Worm (Caenorhabditis elegans) whole organism, mixed stage, embryonic: Measurements from ENCODE around the gene ZK563.2.

Experiments used
- ces-1 ChIP-seq: fragments of 150-350 bp; optimal IDR thresholded peaks from 2 replicates; lab custom pipeline; 2014; ENCODE audit warnings: missing biosample characterization, missing genetic modification reagents, missing genetic modification characterization
- elt-3 ChIP-seq: fragments of 150-350 bp; optimal IDR thresholded peaks from 2 replicates; lab custom pipeline; 2014; ENCODE audit warnings: missing biosample characterization, missing genetic modification characterization
- flh-1 ChIP-seq: fragments of 200-800 bp; sonication (Bioruptor generic); optimal IDR thresholded peaks from 2 replicates; lab custom pipeline; 2018; ENCODE audit warnings: mild to moderate bottlenecking, missing genetic modification characterization, moderate library complexity, missing compliant biosample characterization
- sem-2 ChIP-seq: fragments of 200-800 bp; sonication (Bioruptor generic); optimal IDR thresholded peaks from 2 replicates; lab custom pipeline; 2018; ENCODE audit warnings: mild to moderate bottlenecking, missing genetic modification characterization, missing compliant biosample characterization
- unc-39 ChIP-seq: fragments of 150-350 bp; optimal IDR thresholded peaks from 2 replicates; lab custom pipeline; 2014; ENCODE audit warnings: missing biosample characterization, missing genetic modification characterization
- unc-62 ChIP-seq: fragments of 150-350 bp; optimal IDR thresholded peaks from 2 replicates; lab custom pipeline; 2014; ENCODE audit warnings: missing biosample characterization, missing genetic modification reagents, missing genetic modification characterization
- ztf-11 ChIP-seq: fragments of 150-350 bp; optimal IDR thresholded peaks from 2 replicates; lab custom pipeline; 2014; ENCODE audit warnings: missing biosample characterization, missing genetic modification characterization

ce11 chrX:3396735-3397134 is 28.0 kb downstream of the ZK563.2 start:
- no peak for TF ChIP-seq flh-1
- TF ChIP-seq ces-1 (GFP tag; lab: Kevin White, UChicago) = no peak
- TF ChIP-seq ztf-11 (tag; lab: Kevin White, UChicago) = no peak
- TF ChIP-seq unc-39 (tag; lab: Kevin White, UChicago) = no peak
- no peak for TF ChIP-seq elt-3 (tag; lab: Kevin White, UChicago)
- no peak for TF ChIP-seq sem-2 (GFP tag; lab: Kevin White, UChicago)
- no peak for TF ChIP-seq unc-62 (GFP tag; lab: Kevin White, UChicago)
